Fruit fly (Drosophila melanogaster) whole organism, wandering third instar larva: ENCODE data around the gene CG32243.

Experiments
- OdsH ChIP-seq: fragments of 200-800 bp; sonication (Bioruptor generic); optimal IDR thresholded peaks from 2 replicates; lab custom pipeline; 2016; ENCODE audit warnings: missing biosample characterization, mild to moderate bottlenecking, missing genetic modification characterization
- dl ChIP-seq, 2 experiments: fragments of 175-275, 200-275 bp in 1 of 2; fragments of 200-275 bp in 1 of 2; sonication (Bioruptor generic); optimal IDR thresholded peaks; lab custom pipeline; 2018; ENCODE audit warnings: mild to moderate bottlenecking in 2 of 2, missing biosample characterization in 2 of 2, missing genetic modification characterization in 2 of 2, moderate library complexity in 2 of 2; ENCODE audit not compliant: partially characterized antibody in 2 of 2, insufficient read depth in 1 of 2
- dsf ChIP-seq: sonication (Bioruptor generic); optimal IDR thresholded peaks from 2 replicates; lab custom pipeline; 2016; ENCODE audit warnings: missing biosample characterization, missing genetic modification characterization, borderline replicate concordance
- fru ChIP-seq: fragments of 200-800 bp; sonication (Bioruptor generic); optimal IDR thresholded peaks from 3 replicates; lab custom pipeline; 2016; ENCODE audit warnings: missing biosample characterization, mild to moderate bottlenecking, missing genetic modification characterization
- h ChIP-seq: fragments of 200-800 bp; sonication (Bioruptor generic); optimal IDR thresholded peaks from 3 replicates; lab custom pipeline; 2016; ENCODE audit warnings: missing biosample characterization, mild to moderate bottlenecking, missing genetic modification characterization
- pan ChIP-seq: fragments of >200 bp; optimal IDR thresholded peaks from 2 replicates; lab custom pipeline; 2017
- psq ChIP-seq: fragments of 200-800 bp; sonication (Bioruptor generic); optimal IDR thresholded peaks from 3 replicates; lab custom pipeline; 2017; ENCODE audit warnings: missing biosample characterization, mild to moderate bottlenecking, missing genetic modification characterization, moderate library complexity
- rgr ChIP-seq: fragments of 200-800 bp; sonication (Bioruptor generic); optimal IDR thresholded peaks from 3 replicates; lab custom pipeline; 2016; ENCODE audit warnings: missing biosample characterization, mild to moderate bottlenecking, missing genetic modification characterization
- usp ChIP-seq: fragments of >200 bp; optimal IDR thresholded peaks from 2 replicates; lab custom pipeline; 2017; ENCODE audit warnings: missing biosample characterization, missing genetic modification characterization

DNA sequence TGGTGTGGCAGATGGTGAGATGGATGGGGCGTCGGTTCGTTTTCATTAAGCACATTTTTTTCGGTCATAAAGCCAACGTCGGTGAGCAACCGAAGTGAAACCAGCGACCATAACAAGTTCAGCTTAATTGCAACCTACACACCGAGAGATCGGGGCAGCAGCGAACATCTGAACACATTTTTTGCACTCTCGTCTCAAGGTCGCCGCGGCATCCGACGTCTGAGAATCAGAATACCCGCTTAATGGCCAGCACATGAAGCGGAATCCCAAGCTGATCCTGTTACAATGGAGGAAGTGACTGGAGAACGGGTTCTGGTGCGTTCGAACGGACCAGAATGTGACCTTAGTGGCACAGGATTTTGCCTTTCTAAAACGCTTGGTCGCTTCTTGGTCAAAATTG is 47.4 kb downstream of the CG32243 start:
- no peak for TF ChIP-seq fru (GFP tag; lab: Kevin White, UChicago)
- TF ChIP-seq rgr: no peak
- TF ChIP-seq dsf (GFP tag; lab: Kevin White, UChicago): no peak
- no peak for TF ChIP-seq pan (lab: Kevin White, UChicago)
- no peak for TF ChIP-seq OdsH (GFP tag; lab: Kevin White, UChicago)
- no peak for TF ChIP-seq dl (GFP tag; optimal IDR thresholded peaks at IDR 0.05; lab: Kevin White, UChicago; ENCODE audit: insufficient read depth in 1 of 2, partially characterized antibody in 2 of 2)
- no peak for TF ChIP-seq usp (GFP tag; lab: Kevin White, UChicago)
- no peak for TF ChIP-seq h (GFP tag; lab: Kevin White, UChicago)
- no peak for TF ChIP-seq psq (GFP tag; lab: Kevin White, UChicago)
